Fruit fly (Drosophila melanogaster) whole organism, prepupa: ENCODE data around the gene CG14014.
A peak's percentile ranks its signal among the peaks of the same experiment; 100 is the strongest.

Source experiments
- Blimp-1 ChIP-seq: fragments of 200-800 bp; sonication (Bioruptor generic); optimal IDR thresholded peaks from 3 replicates; lab custom pipeline; 2017; ENCODE audit warnings: missing biosample characterization, missing genetic modification characterization, mild to moderate bottlenecking, moderate library complexity, missing genetic modification reagents
- CG11294 ChIP-seq: fragments of 200-800 bp; sonication (Bioruptor generic); IDR thresholded peaks from 2 replicates; pipeline ENCODE4 v1.3.6; 2022; ENCODE audit warnings: missing biosample characterization, missing genetic modification characterization
- CG11762 ChIP-seq: fragments of 200-800 bp; sonication (Bioruptor generic); optimal IDR thresholded peaks from 3 replicates; lab custom pipeline; 2016; ENCODE audit warnings: missing biosample characterization, missing genetic modification characterization; ENCODE audit not compliant: insufficient read depth
- CG11902 ChIP-seq: fragments of 200-800 bp; sonication (Bioruptor generic); optimal IDR thresholded peaks from 3 replicates; lab custom pipeline; 2016; ENCODE audit warnings: missing biosample characterization, missing genetic modification characterization
- CG15336 ChIP-seq: fragments of 200-800 bp; sonication (Bioruptor generic); IDR thresholded peaks from 2 replicates; pipeline ENCODE4 v1.3.6; 2022; ENCODE audit warnings: missing biosample characterization, missing genetic modification characterization
- CG16779 ChIP-seq: fragments of 200-800 bp; sonication (Bioruptor generic); optimal IDR thresholded peaks from 3 replicates; lab custom pipeline; 2017; ENCODE audit warnings: missing biosample characterization, mild to moderate bottlenecking, missing genetic modification characterization
- CG32006 ChIP-seq: fragments of 200-800 bp; sonication (Bioruptor generic); optimal IDR thresholded peaks from 3 replicates; lab custom pipeline; 2017; ENCODE audit warnings: missing biosample characterization, mild to moderate bottlenecking, missing genetic modification characterization
- CG34406 ChIP-seq: fragments of 200-800 bp; sonication (Bioruptor generic); optimal IDR thresholded peaks from 3 replicates; lab custom pipeline; 2016; ENCODE audit warnings: missing biosample characterization, missing genetic modification characterization
- CG4318 ChIP-seq: fragments of 200-800 bp; sonication (Bioruptor generic); optimal IDR thresholded peaks from 3 replicates; lab custom pipeline; 2017; ENCODE audit warnings: missing biosample characterization, mild to moderate bottlenecking, missing genetic modification characterization
- CG6163 ChIP-seq: fragments of 200-800 bp; sonication (Bioruptor generic); IDR thresholded peaks from 3 replicates; pipeline ENCODE4 v1.3.6; 2022; ENCODE audit warnings: missing biosample characterization, missing genetic modification characterization
- CG6276 ChIP-seq: fragments of 200-800 bp; sonication (Bioruptor generic); optimal IDR thresholded peaks from 2 replicates; lab custom pipeline; 2017; ENCODE audit warnings: missing biosample characterization, mild to moderate bottlenecking, missing genetic modification characterization
- CG6792 ChIP-seq: fragments of 200-800 bp; sonication (Bioruptor generic); optimal IDR thresholded peaks from 3 replicates; lab custom pipeline; 2016; ENCODE audit warnings: missing biosample characterization, missing genetic modification characterization
- CG6808 ChIP-seq: fragments of 200-800 bp; sonication (Bioruptor generic); optimal IDR thresholded peaks from 3 replicates; lab custom pipeline; 2017; ENCODE audit warnings: missing biosample characterization, missing genetic modification characterization, mild to moderate bottlenecking, moderate library complexity, missing genetic modification reagents
- CG6854 ChIP-seq: fragments of 200-800 bp; sonication (Bioruptor generic); optimal IDR thresholded peaks from 2 replicates; lab custom pipeline; 2017; ENCODE audit warnings: missing biosample characterization, mild to moderate bottlenecking, missing genetic modification characterization
- CG7368 ChIP-seq: fragments of 200-800 bp; sonication (Bioruptor generic); optimal IDR thresholded peaks from 3 replicates; lab custom pipeline; 2016; ENCODE audit warnings: missing biosample characterization, missing genetic modification characterization
- CG8119 ChIP-seq: fragments of 200-800 bp; sonication (Bioruptor generic); IDR thresholded peaks from 3 replicates; pipeline ENCODE4 v1.3.6; 2022; ENCODE audit warnings: missing biosample characterization, missing genetic modification characterization
- CG8319 ChIP-seq: fragments of 200-800 bp; sonication (Bioruptor generic); optimal IDR thresholded peaks from 3 replicates; lab custom pipeline; 2016; ENCODE audit warnings: missing biosample characterization, missing genetic modification characterization
- CG9139 ChIP-seq: fragments of 200-800 bp; sonication (Bioruptor generic); optimal IDR thresholded peaks from 3 replicates; lab custom pipeline; 2017; ENCODE audit warnings: missing biosample characterization, mild to moderate bottlenecking, missing genetic modification characterization
- Eip93F ChIP-seq: fragments of 200-800 bp; sonication (Bioruptor generic); optimal IDR thresholded peaks from 2 replicates; lab custom pipeline; 2016; ENCODE audit warnings: missing biosample characterization, mild to moderate bottlenecking, missing genetic modification characterization
- Ets21C ChIP-seq: fragments of 200-800 bp; sonication (Bioruptor generic); optimal IDR thresholded peaks from 3 replicates; lab custom pipeline; 2016; ENCODE audit warnings: missing biosample characterization, missing genetic modification characterization
- Ets96B ChIP-seq: fragments of 200-800 bp; optimal IDR thresholded peaks from 2 replicates; lab custom pipeline; 2019; ENCODE audit warnings: missing biosample characterization, mild to moderate bottlenecking, missing genetic modification characterization, moderate library complexity
- Gug ChIP-seq: fragments of 200-800 bp; sonication (Bioruptor generic); IDR thresholded peaks from 2 replicates; pipeline ENCODE4 v1.3.6; 2022; ENCODE audit warnings: missing biosample characterization, missing genetic modification characterization
- Hr38 ChIP-seq: sonication (Bioruptor generic); optimal IDR thresholded peaks from 2 replicates; lab custom pipeline; 2016; ENCODE audit warnings: missing biosample characterization, missing genetic modification characterization
- Hr39 ChIP-seq: fragments of 200-800 bp; sonication (Bioruptor generic); optimal IDR thresholded peaks from 2 replicates; lab custom pipeline; 2016; ENCODE audit warnings: missing biosample characterization, missing genetic modification characterization
- Hr4 ChIP-seq: fragments of 200-800 bp; sonication (Bioruptor generic); optimal IDR thresholded peaks from 3 replicates; lab custom pipeline; 2016; ENCODE audit warnings: missing biosample characterization, missing genetic modification characterization
- Lpt ChIP-seq: fragments of 200-800 bp; sonication (Bioruptor generic); optimal IDR thresholded peaks from 3 replicates; lab custom pipeline; 2016; ENCODE audit warnings: missing biosample characterization, missing genetic modification characterization
- Met ChIP-seq: fragments of 200-800 bp; sonication (Bioruptor generic); optimal IDR thresholded peaks from 3 replicates; lab custom pipeline; 2016; ENCODE audit warnings: missing biosample characterization, missing genetic modification characterization
- OdsH ChIP-seq: fragments of 200-800 bp; sonication (Bioruptor generic); optimal IDR thresholded peaks from 3 replicates; lab custom pipeline; 2016; ENCODE audit warnings: missing biosample characterization, missing genetic modification characterization
- dsx ChIP-seq: fragments of 200-800 bp; optimal IDR thresholded peaks from 3 replicates; lab custom pipeline; 2019; ENCODE audit warnings: missing biosample characterization, mild to moderate bottlenecking, missing genetic modification characterization, moderate library complexity; ENCODE audit not compliant: poor library complexity, severe bottlenecking
- eg ChIP-seq: fragments of 200-800 bp; sonication (Bioruptor generic); IDR thresholded peaks from 3 replicates; pipeline ENCODE4 v1.3.6; 2022; ENCODE audit warnings: missing biosample characterization, missing genetic modification characterization
- esn ChIP-seq: fragments of 200-800 bp; sonication (Bioruptor generic); optimal IDR thresholded peaks from 2 replicates; lab custom pipeline; 2016; ENCODE audit warnings: missing biosample characterization, mild to moderate bottlenecking, missing genetic modification characterization, moderate library complexity
- fd59A ChIP-seq: fragments of 200-800 bp; sonication (Bioruptor generic); optimal IDR thresholded peaks from 2 replicates; lab custom pipeline; 2017; ENCODE audit warnings: missing biosample characterization, mild to moderate bottlenecking, missing genetic modification characterization, missing genetic modification reagents
- lz ChIP-seq: fragments of 200-800 bp; sonication (Bioruptor generic); optimal IDR thresholded peaks from 3 replicates; lab custom pipeline; 2016; ENCODE audit warnings: missing biosample characterization, missing genetic modification characterization
- net ChIP-seq: fragments of 200-800 bp; sonication (Bioruptor generic); optimal IDR thresholded peaks from 3 replicates; lab custom pipeline; 2016; ENCODE audit warnings: missing biosample characterization, missing genetic modification characterization
- pdm3 ChIP-seq: fragments of 200-800 bp; sonication (Bioruptor generic); optimal IDR thresholded peaks from 3 replicates; lab custom pipeline; 2016; ENCODE audit warnings: missing biosample characterization, missing genetic modification characterization
- salr ChIP-seq, 2 experiments: fragments of 200-800 bp; sonication (Bioruptor generic); optimal IDR thresholded peaks; 3 replicates each; lab custom pipeline; 2016 to 2018; ENCODE audit warnings: missing biosample characterization in 2 of 2, missing genetic modification characterization in 2 of 2, mild to moderate bottlenecking in 1 of 2
- ss ChIP-seq, 2 experiments: fragments of 200-800 bp; sonication (Bioruptor generic); optimal IDR thresholded peaks; 2 replicates in 1 of 2; 3 replicates in 1 of 2; lab custom pipeline; 2017 to 2018; ENCODE audit warnings: mild to moderate bottlenecking in 2 of 2, missing biosample characterization in 2 of 2, missing genetic modification characterization in 2 of 2, moderate library complexity in 1 of 2
- svp ChIP-seq: fragments of 200-800 bp; sonication (Bioruptor generic); peaks from one replicate; lab custom pipeline; 2016; ENCODE audit warnings: missing biosample characterization, missing genetic modification characterization
- topi ChIP-seq: fragments of 200-800 bp; sonication (Bioruptor generic); optimal IDR thresholded peaks from 3 replicates; lab custom pipeline; 2016; ENCODE audit warnings: missing biosample characterization, missing genetic modification characterization
- vri ChIP-seq: fragments of 200-800 bp; sonication (Bioruptor generic); optimal IDR thresholded peaks from 3 replicates; lab custom pipeline; 2016; ENCODE audit warnings: missing biosample characterization, mild to moderate bottlenecking, missing genetic modification characterization

CG14014 gene

dm6 chr2L:5553750-5554149 is 3.1 kb upstream of the CG14014 start, which contains the start of the genes CG14013 and CG14017:
Gene CG14013, minus strand, starts transcription at chr2L:5553850.
Gene CG14017, plus strand, starts transcription at chr2L:5553897.
- TF ChIP-seq esn (no peak), ss (GFP tag; optimal IDR thresholded peaks at IDR 0.05; lab: Kevin White, UChicago) (no peak), salr (GFP tag; optimal IDR thresholded peaks at IDR 0.05; lab: Kevin White, UChicago) (no peak), CG7368 (GFP tag; lab: Kevin White, UChicago) (no peak), Hr4 (GFP tag; lab: Kevin White, UChicago) (no peak), Hr39 (GFP tag; lab: Kevin White, UChicago) (no peak), Blimp-1 (no peak), CG6808 (GFP tag; lab: Kevin White, UChicago) (no peak)

dm6 chr2L:5551538-5551937 is 903 bp upstream of the CG14014 start, which contains the start of gene CG18269:
Gene CG18269, plus strand, starts transcription at chr2L:5551838.
- TF ChIP-seq esn (no peak), Eip93F (no peak), CG6792 (GFP tag; lab: Kevin White, UChicago) (no peak), CG11294 (GFP tag; lab: Robert Waterston, UW) (no peak), Blimp-1 (no peak), CG6854 (GFP tag; lab: Kevin White, UChicago) (no peak)

dm6 chr2L:5547288-5547777 is 3.3 kb downstream of the CG14014 start:
- TF ChIP-seq dsx (GFP tag; lab: Kevin White, UChicago), result no peak
- no peak for TF ChIP-seq Ets21C (GFP tag; lab: Kevin White, UChicago)
- no peak for TF ChIP-seq Met (GFP tag; lab: Kevin White, UChicago)
- no peak for TF ChIP-seq CG6163 (GFP tag; lab: Robert Waterston, UW)
- no peak for TF ChIP-seq CG6792 (GFP tag; lab: Kevin White, UChicago)
- no peak for TF ChIP-seq fd59A (GFP tag; lab: Kevin White, UChicago)
- TF ChIP-seq Ets96B (tag; lab: Kevin White, UChicago), result no peak
- no peak for TF ChIP-seq Hr38 (GFP tag; lab: Kevin White, UChicago)
- TF ChIP-seq CG6808 (GFP tag; lab: Kevin White, UChicago), result no peak
- TF ChIP-seq CG34406, result no peak
- peak; percentile 62 for TF ChIP-seq svp
- no peak for TF ChIP-seq Lpt (GFP tag; lab: Kevin White, UChicago)
- TF ChIP-seq vri, result peak; percentile 5
- no peak for TF ChIP-seq eg (GFP tag; lab: Robert Waterston, UW)
- peak; percentile 1 for TF ChIP-seq Blimp-1
- no peak for TF ChIP-seq CG16779
- no peak for TF ChIP-seq CG32006 (GFP tag; lab: Kevin White, UChicago)
- peak; percentile 25 for TF ChIP-seq Eip93F
- TF ChIP-seq CG7368 (GFP tag; lab: Kevin White, UChicago), result no peak
- TF ChIP-seq salr (GFP tag; optimal IDR thresholded peaks at IDR 0.05; lab: Kevin White, UChicago), result no peak
- no peak for TF ChIP-seq CG6276 (GFP tag; lab: Kevin White, UChicago)
- TF ChIP-seq pdm3, result no peak
- no peak for TF ChIP-seq topi (GFP tag; lab: Kevin White, UChicago)
- no peak for TF ChIP-seq CG11762 (GFP tag; lab: Kevin White, UChicago)
- TF ChIP-seq OdsH (GFP tag; lab: Kevin White, UChicago), result no peak
- TF ChIP-seq lz (GFP tag; lab: Kevin White, UChicago), result no peak

- peak; percentile 37 for TF ChIP-seq OdsH (GFP tag; lab: Kevin White, UChicago)
- TF ChIP-seq ss (GFP tag; optimal IDR thresholded peaks at IDR 0.05; lab: Kevin White, UChicago), result peak; percentile 55 to 80
- TF ChIP-seq svp, result peak; percentile 96
- peak; percentile 39 for TF ChIP-seq pdm3
- peak; percentile 52 for TF ChIP-seq CG8319 (GFP tag; lab: Kevin White, UChicago)
- peak; percentile 65 for TF ChIP-seq Hr4 (GFP tag; lab: Kevin White, UChicago)
- no peak for TF ChIP-seq CG9139 (GFP tag; lab: Kevin White, UChicago)
- TF ChIP-seq CG11902 (GFP tag; lab: Kevin White, UChicago), result peak; percentile 52
- peak; percentile 80 for TF ChIP-seq net (GFP tag; lab: Kevin White, UChicago)
- peak; percentile 63 for TF ChIP-seq Gug
- TF ChIP-seq CG6854 (GFP tag; lab: Kevin White, UChicago), result peak; percentile 51
- TF ChIP-seq salr (GFP tag; optimal IDR thresholded peaks at IDR 0.05; lab: Kevin White, UChicago), result peak in 1 of 2 experiments; percentile 67
- TF ChIP-seq esn, result peak; percentile 53
- TF ChIP-seq Lpt (GFP tag; lab: Kevin White, UChicago), result no peak
- TF ChIP-seq CG4318, result no peak
- peak; percentile 30 for TF ChIP-seq CG11294 (GFP tag; lab: Robert Waterston, UW)
- peak; percentile 71 for TF ChIP-seq dsx (GFP tag; lab: Kevin White, UChicago)
- TF ChIP-seq CG6163 (GFP tag; lab: Robert Waterston, UW), result peak; percentile 79
- peak; percentile 97 for TF ChIP-seq Blimp-1
- peak; percentile 39 for TF ChIP-seq vri
- peak; percentile 73 for TF ChIP-seq CG15336 (GFP tag; lab: Robert Waterston, UW)
- peak; percentile 57; the same call in 1 of the 3 replicates for TF ChIP-seq CG8119 (GFP tag; lab: Robert Waterston, UW)
- peak; percentile 53 for TF ChIP-seq Met (GFP tag; lab: Kevin White, UChicago)
Measured at dm6 chr2L:5546518-5547287, 3.9 kb downstream of the CG14014 start, which contains the start of gene Oscillin. Gene Oscillin, plus strand, starts transcription at chr2L:5547086.
